Fruit fly (Drosophila melanogaster) whole organism, embryonic: ENCODE data around the gene CG13360.

ENCODE experiments used
- BEAF-32 ChIP-seq: fragments of 200-800 bp; sonication (Bioruptor generic); optimal IDR thresholded peaks from 3 replicates; lab custom pipeline; 2017; ENCODE audit warnings: missing biosample characterization, missing genetic modification characterization, mild to moderate bottlenecking, moderate library complexity, missing genetic modification reagents
- CG10267 ChIP-seq: fragments of 200-800 bp; sonication (Bioruptor generic); optimal IDR thresholded peaks from 2 replicates; lab custom pipeline; 2018; ENCODE audit warnings: missing biosample characterization, mild to moderate bottlenecking, missing genetic modification characterization, moderate library complexity
- CG11560 ChIP-seq: fragments of 200-800 bp; sonication (Bioruptor generic); IDR thresholded peaks from 3 replicates; pipeline ENCODE4 v1.3.6; 2022; ENCODE audit warnings: missing biosample characterization, missing genetic modification characterization
- CG13424 ChIP-seq: fragments of 200-800 bp; sonication (Bioruptor generic); optimal IDR thresholded peaks from 2 replicates; lab custom pipeline; 2019; ENCODE audit warnings: missing biosample characterization, mild to moderate bottlenecking, missing genetic modification characterization, moderate library complexity
- CG14050 ChIP-seq: fragments of 200-800 bp; sonication (Bioruptor generic); IDR thresholded peaks from 3 replicates; pipeline ENCODE4 v1.3.6; 2022; ENCODE audit warnings: missing biosample characterization, missing genetic modification characterization
- CG14441 ChIP-seq: fragments of 200-800 bp; sonication (Bioruptor generic); IDR thresholded peaks from 2 replicates; pipeline ENCODE4 v1.3.6; 2022; ENCODE audit warnings: missing biosample characterization, missing genetic modification characterization
- CG14710 ChIP-seq: fragments of 200-800 bp; sonication (Bioruptor generic); optimal IDR thresholded peaks from 3 replicates; lab custom pipeline; 2019; ENCODE audit warnings: missing biosample characterization, mild to moderate bottlenecking, missing genetic modification characterization, moderate library complexity
- CG15479 ChIP-seq: fragments of 200-800 bp; sonication (Bioruptor generic); optimal IDR thresholded peaks from 3 replicates; lab custom pipeline; 2019; ENCODE audit warnings: missing biosample characterization, mild to moderate bottlenecking, missing genetic modification characterization, moderate library complexity
- CG1603 ChIP-seq: fragments of 200-800 bp; sonication (Bioruptor generic); optimal IDR thresholded peaks from 2 replicates; lab custom pipeline; 2019; ENCODE audit warnings: missing biosample characterization, mild to moderate bottlenecking, missing genetic modification characterization, moderate library complexity
- CG16813 ChIP-seq: fragments of 200-800 bp; sonication (Bioruptor generic); IDR thresholded peaks from 3 replicates; pipeline ENCODE4 v1.3.6; 2022; ENCODE audit warnings: missing biosample characterization, missing genetic modification characterization; ENCODE audit not compliant: partially characterized antibody
- CG17186 ChIP-seq: fragments of 200-800 bp; sonication (Bioruptor generic); optimal IDR thresholded peaks from 3 replicates; lab custom pipeline; 2017; ENCODE audit warnings: missing biosample characterization, missing genetic modification reagents, missing genetic modification characterization
- CG2116 ChIP-seq: fragments of 200-800 bp; sonication (Bioruptor generic); optimal IDR thresholded peaks from 3 replicates; lab custom pipeline; 2018; ENCODE audit warnings: missing biosample characterization, mild to moderate bottlenecking, missing genetic modification characterization
- CG31224 ChIP-seq: fragments of 200-800 bp; sonication (Bioruptor generic); IDR thresholded peaks from 2 replicates; pipeline ENCODE4 v1.3.6; 2022; ENCODE audit warnings: missing biosample characterization, missing genetic modification characterization
- CG3995 ChIP-seq: fragments of 200-800 bp; sonication (Bioruptor generic); optimal IDR thresholded peaks from 3 replicates; lab custom pipeline; 2016; ENCODE audit warnings: missing biosample characterization, missing genetic modification characterization
- CG4360 ChIP-seq: fragments of 200-800 bp; sonication (Bioruptor generic); IDR thresholded peaks from 2 replicates; pipeline ENCODE4 v1.3.6; 2022; ENCODE audit warnings: missing biosample characterization, missing genetic modification characterization
- CG4617 ChIP-seq: fragments of 200-800 bp; sonication (Bioruptor generic); optimal IDR thresholded peaks from 3 replicates; lab custom pipeline; 2016; ENCODE audit warnings: missing biosample characterization, missing genetic modification characterization, borderline replicate concordance
- CG7745 ChIP-seq: fragments of 200-800 bp; sonication (Bioruptor generic); optimal IDR thresholded peaks from 2 replicates; lab custom pipeline; 2018; ENCODE audit warnings: missing biosample characterization, mild to moderate bottlenecking, missing genetic modification characterization, moderate library complexity
- CG8281 ChIP-seq: fragments of 200-800 bp; sonication (Bioruptor generic); optimal IDR thresholded peaks from 2 replicates; lab custom pipeline; 2018; ENCODE audit warnings: missing biosample characterization, mild to moderate bottlenecking, missing genetic modification characterization, moderate library complexity
- CG9797 ChIP-seq: fragments of 200-800 bp; sonication (Bioruptor generic); optimal IDR thresholded peaks from 3 replicates; lab custom pipeline; 2018; ENCODE audit warnings: missing biosample characterization, mild to moderate bottlenecking, missing genetic modification characterization
- Dll ChIP-seq: fragments of 200-800 bp; sonication (Bioruptor generic); IDR thresholded peaks from 4 replicates; pipeline ENCODE4 v1.3.6; 2022; ENCODE audit warnings: missing biosample characterization, missing genetic modification characterization; ENCODE audit not compliant: partially characterized antibody
- E2f1 ChIP-seq: fragments of 200-800 bp; sonication (Bioruptor generic); IDR thresholded peaks from 2 replicates; pipeline ENCODE4 v1.3.6; 2022; ENCODE audit warnings: missing biosample characterization, missing genetic modification characterization
- E2f2 ChIP-seq: fragments of 200-800 bp; sonication (Bioruptor generic); IDR thresholded peaks from 2 replicates; pipeline ENCODE4 v1.3.6; 2022; ENCODE audit warnings: missing biosample characterization, missing genetic modification characterization
- Ets97D ChIP-seq: fragments of 200-800 bp; sonication (Bioruptor generic); optimal IDR thresholded peaks from 3 replicates; lab custom pipeline; 2016; ENCODE audit warnings: missing biosample characterization, missing genetic modification characterization
- Lhr ChIP-seq: fragments of 200-800 bp; sonication (Bioruptor generic); optimal IDR thresholded peaks from 3 replicates; lab custom pipeline; 2017; ENCODE audit warnings: mild to moderate bottlenecking, missing biosample characterization, missing genetic modification reagents, missing genetic modification characterization
- Med ChIP-seq: fragments of 200-800 bp; sonication (Bioruptor generic); peaks from one replicate; lab custom pipeline; 2016; ENCODE audit warnings: missing biosample characterization, missing genetic modification characterization, mild to moderate bottlenecking, inconsistent platforms, moderate library complexity
- Opbp ChIP-seq: fragments of 200-800 bp; sonication (Bioruptor generic); IDR thresholded peaks from 3 replicates; pipeline ENCODE4 v1.3.6; 2022; ENCODE audit warnings: missing biosample characterization, missing genetic modification characterization; ENCODE audit not compliant: partially characterized antibody
- Sin3A ChIP-seq: fragments of >200 bp; optimal IDR thresholded peaks from 2 replicates; lab custom pipeline; 2018
- Sry-δ ChIP-seq: fragments of 200-800 bp; sonication (Bioruptor generic); optimal IDR thresholded peaks from 2 replicates; lab custom pipeline; 2016; ENCODE audit warnings: missing biosample characterization, missing genetic modification characterization
- ato ChIP-seq: fragments of 200-800 bp; sonication (Bioruptor generic); IDR thresholded peaks from 2 replicates; pipeline ENCODE4 v1.3.6; 2022; ENCODE audit warnings: missing biosample characterization, missing genetic modification characterization; ENCODE audit not compliant: partially characterized antibody
- bbx ChIP-seq: fragments of 200-800 bp; sonication (Bioruptor generic); IDR thresholded peaks from 2 replicates; pipeline ENCODE4 v1.3.6; 2022; ENCODE audit warnings: missing biosample characterization, missing genetic modification characterization; ENCODE audit not compliant: partially characterized antibody
- chif ChIP-seq, 2 experiments: fragments of 200-800 bp; sonication (Bioruptor generic); optimal IDR thresholded peaks; 3 replicates each; lab custom pipeline; 2016; ENCODE audit warnings: missing biosample characterization in 2 of 2, missing genetic modification characterization in 2 of 2
- ci ChIP-seq: fragments of 200-800 bp; sonication (Bioruptor generic); IDR thresholded peaks from 3 replicates; pipeline ENCODE4 v1.3.6; 2022; ENCODE audit warnings: missing biosample characterization, missing genetic modification characterization
- en ChIP-seq: fragments of 200-800 bp; sonication (Bioruptor generic); optimal IDR thresholded peaks from 2 replicates; lab custom pipeline; 2016; ENCODE audit warnings: missing biosample characterization, missing genetic modification characterization
- lbe ChIP-seq: fragments of 200-800 bp; sonication (Bioruptor generic); optimal IDR thresholded peaks from 2 replicates; lab custom pipeline; 2016; ENCODE audit warnings: missing biosample characterization, mild to moderate bottlenecking, missing genetic modification characterization
- lmd ChIP-seq: fragments of 200-800 bp; sonication (Bioruptor generic); IDR thresholded peaks from 2 replicates; pipeline ENCODE4 v1.3.6; 2022; ENCODE audit warnings: missing biosample characterization, missing genetic modification characterization
- oc ChIP-seq: fragments of 200-800 bp; sonication (Bioruptor generic); optimal IDR thresholded peaks from 2 replicates; lab custom pipeline; 2018; ENCODE audit warnings: missing biosample characterization, mild to moderate bottlenecking, missing genetic modification characterization, moderate library complexity
- p53 ChIP-seq: fragments of 200-800 bp; sonication (Bioruptor generic); optimal IDR thresholded peaks from 2 replicates; lab custom pipeline; 2016; ENCODE audit warnings: missing biosample characterization, missing genetic modification characterization
- pan ChIP-seq, 4 experiments: fragments of >200 bp in 3 of 4; fragments of 200-800 bp in 1 of 4; sonication (Bioruptor generic) in 1 of 4; optimal IDR thresholded peaks in 3 of 4; IDR thresholded peaks in 1 of 4; 2 replicates each; pipeline versions ENCODE4 v1.3.6 to Lab custom; 2017 to 2022; ENCODE audit warnings: missing biosample characterization in 2 of 4, missing genetic modification characterization in 2 of 4, mixed read lengths in 1 of 4
- peb ChIP-seq: fragments of 200-800 bp; sonication (Bioruptor generic); IDR thresholded peaks from 2 replicates; pipeline ENCODE4 v1.3.6; 2022; ENCODE audit warnings: missing biosample characterization, missing genetic modification characterization
- pzg ChIP-seq: fragments of 200-800 bp; sonication (Bioruptor generic); optimal IDR thresholded peaks from 3 replicates; lab custom pipeline; 2018; ENCODE audit warnings: missing biosample characterization, mild to moderate bottlenecking, missing genetic modification characterization, moderate library complexity
- row ChIP-seq: fragments of 200-800 bp; sonication (Bioruptor generic); IDR thresholded peaks from 3 replicates; pipeline ENCODE4 v1.3.6; 2022; ENCODE audit warnings: missing biosample characterization, missing genetic modification characterization
- sna ChIP-seq: fragments of 200-800 bp; sonication (Bioruptor generic); IDR thresholded peaks from 2 replicates; pipeline ENCODE4 v1.3.6; 2022; ENCODE audit warnings: missing biosample characterization, missing genetic modification characterization; ENCODE audit not compliant: partially characterized antibody
- so ChIP-seq: fragments of 200-800 bp; sonication (Bioruptor generic); IDR thresholded peaks from 3 replicates; pipeline ENCODE4 v1.3.6; 2022; ENCODE audit warnings: missing biosample characterization, missing genetic modification characterization
- stwl ChIP-seq: fragments of 200-800 bp; sonication (Bioruptor generic); optimal IDR thresholded peaks from 3 replicates; lab custom pipeline; 2018; ENCODE audit warnings: missing biosample characterization, mild to moderate bottlenecking, missing genetic modification characterization, moderate library complexity
- zfh2 ChIP-seq: fragments of 200-800 bp; sonication (Bioruptor generic); optimal IDR thresholded peaks from 2 replicates; lab custom pipeline; 2016; ENCODE audit warnings: missing biosample characterization, missing genetic modification characterization

CG13360 gene

DNA sequence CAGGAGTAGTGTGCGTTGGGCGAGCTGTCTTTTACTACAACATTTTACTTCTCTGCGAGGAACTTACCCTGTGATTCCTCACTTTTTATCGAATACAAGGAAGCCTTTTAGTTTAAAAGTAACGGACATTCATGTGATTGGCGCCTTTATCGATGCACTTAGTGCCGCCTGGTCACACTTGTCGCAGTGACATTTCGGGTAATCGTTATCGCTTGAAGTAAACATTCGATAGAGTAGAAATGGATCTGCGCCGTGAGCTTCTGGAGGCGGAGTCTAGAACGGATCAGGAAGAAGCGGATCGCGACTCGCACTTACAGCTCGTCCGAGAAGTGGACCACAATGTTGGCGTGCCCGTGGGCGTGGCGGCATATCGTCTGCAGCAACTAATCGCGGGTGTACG is 3.0 kb upstream of the CG13360 start, which contains the start of gene CG16989 (continued):
- no peak for TF ChIP-seq en (GFP tag; lab: Kevin White, UChicago)
- peak; percentile 34 for TF ChIP-seq Med (GFP tag; lab: Kevin White, UChicago)
- no peak for TF ChIP-seq so (GFP tag; lab: Robert Waterston, UW)
- peak; percentile 31 for TF ChIP-seq CG14710 (tag; lab: Kevin White, UChicago)
- TF ChIP-seq pan (optimal IDR thresholded peaks at IDR 0.05; lab: Kevin White, UChicago), result no peak
- no peak for TF ChIP-seq pan (GFP tag; optimal IDR thresholded peaks at IDR 0.05 in 1 of 2, IDR thresholded peaks at IDR 0.05 in 1 of 2)
- peak; percentile 95 for TF ChIP-seq CG11560 (tag; lab: Robert Waterston, UW)
- peak; percentile 39 for TF ChIP-seq Ets97D (GFP tag; lab: Kevin White, UChicago)
- TF ChIP-seq CG9797 (GFP tag; lab: Kevin White, UChicago), result peak; percentile 80
- TF ChIP-seq CG1603 (tag; lab: Kevin White, UChicago), result peak; percentile 61
- TF ChIP-seq p53 (GFP tag; lab: Kevin White, UChicago), result no peak
- TF ChIP-seq CG14441 (GFP tag; lab: Robert Waterston, UW), result no peak
- peak; percentile 15 for TF ChIP-seq Lhr (GFP tag; lab: Kevin White, UChicago)
- TF ChIP-seq Opbp, result peak; percentile 67; the same call in 2 of the 3 replicates
- no peak for TF ChIP-seq CG15479
- no peak for TF ChIP-seq lmd (GFP tag; lab: Robert Waterston, UW)
- no peak for TF ChIP-seq lbe (GFP tag; lab: Kevin White, UChicago)
- no peak for TF ChIP-seq CG14050 (GFP tag; lab: Robert Waterston, UW)
- TF ChIP-seq Sin3A, result peak; percentile 26
- peak; percentile 59 for TF ChIP-seq BEAF-32 (GFP tag; lab: Kevin White, UChicago)
- TF ChIP-seq ci (GFP tag; lab: Robert Waterston, UW), result no peak
- peak; percentile 34 for TF ChIP-seq CG10267
- peak; percentile 92 for TF ChIP-seq E2f1 (GFP tag; lab: Robert Waterston, UW)
- peak; percentile 53; the same call in 2 of the 4 replicates for TF ChIP-seq Dll (GFP tag; lab: Robert Waterston, UW)
- peak; percentile 68 for TF ChIP-seq stwl (tag; lab: Kevin White, UChicago)
- no peak for TF ChIP-seq chif (GFP tag; optimal IDR thresholded peaks at IDR 0.05; lab: Kevin White, UChicago)
- TF ChIP-seq CG4617, result peak; percentile 7
- TF ChIP-seq zfh2 (GFP tag; lab: Kevin White, UChicago), result no peak
- no peak for TF ChIP-seq CG8281 (tag; lab: Kevin White, UChicago)
- peak; percentile 38; the same call in 1 of the 2 replicates for TF ChIP-seq sna (GFP tag; lab: Robert Waterston, UW)
- TF ChIP-seq pzg (GFP tag; lab: Kevin White, UChicago), result peak; percentile 74
- no peak for TF ChIP-seq oc (tag; lab: Kevin White, UChicago)
- TF ChIP-seq CG4360 (GFP tag; lab: Robert Waterston, UW), result no peak
- TF ChIP-seq CG17186, result peak; percentile 49
- TF ChIP-seq Sry-δ (GFP tag; lab: Kevin White, UChicago), result peak; percentile 62
- no peak for TF ChIP-seq CG7745 (tag; lab: Kevin White, UChicago)
- peak; percentile 83 for TF ChIP-seq CG2116 (GFP tag; lab: Kevin White, UChicago)
- no peak for TF ChIP-seq CG31224 (GFP tag; lab: Robert Waterston, UW)
- no peak for TF ChIP-seq peb (GFP tag; lab: Robert Waterston, UW)
- TF ChIP-seq E2f2, result peak; percentile 88
- peak; percentile 58; the same call in 2 of the 3 replicates for TF ChIP-seq CG16813 (GFP tag; lab: Robert Waterston, UW)
- TF ChIP-seq bbx (GFP tag; lab: Robert Waterston, UW), result peak; percentile 59
- TF ChIP-seq CG3995, result peak; percentile 11
- TF ChIP-seq CG13424 (tag; lab: Kevin White, UChicago), result no peak
- 0 out of 3 replicates have a peak, but pooled peaks have one; percentile 11 for TF ChIP-seq row
- TF ChIP-seq ato (GFP tag; lab: Robert Waterston, UW), result no peak
